Fruit fly (Drosophila melanogaster) whole organism, embryonic: ENCODE measurements around the gene Ada1-2.

ENCODE experiments used
- Blimp-1 ChIP-seq: fragments of 200-800 bp; sonication (Bioruptor generic); optimal IDR thresholded peaks from 3 replicates; lab custom pipeline; 2018; ENCODE audit warnings: missing biosample characterization, missing genetic modification characterization, mild to moderate bottlenecking, moderate library complexity, missing genetic modification reagents
- CG13894 ChIP-seq: fragments of 200-800 bp; sonication (Bioruptor generic); optimal IDR thresholded peaks from 3 replicates; lab custom pipeline; 2018; ENCODE audit warnings: missing biosample characterization, mild to moderate bottlenecking, missing genetic modification characterization, moderate library complexity
- CG16779 ChIP-seq: fragments of 200-800 bp; sonication (Bioruptor generic); IDR thresholded peaks from 2 replicates; pipeline ENCODE4 v1.3.6; 2022; ENCODE audit warnings: missing biosample characterization, missing genetic modification characterization
- Camta ChIP-seq: fragments of 200-800 bp; sonication (Bioruptor generic); optimal IDR thresholded peaks from 2 replicates; lab custom pipeline; 2016; ENCODE audit warnings: missing biosample characterization, missing genetic modification characterization
- D ChIP-seq, 2 experiments: fragments of 200-800 bp in 1 of 2; fragments of >200 bp in 1 of 2; sonication (Bioruptor generic) in 1 of 2; optimal IDR thresholded peaks; 2 replicates in 1 of 2; 3 replicates in 1 of 2; lab custom pipeline; 2017; ENCODE audit warnings: mild to moderate bottlenecking in 1 of 2, missing biosample characterization in 1 of 2, missing genetic modification characterization in 1 of 2, missing genetic modification reagents in 1 of 2
- Oli ChIP-seq: fragments of 200-800 bp; sonication (Bioruptor generic); optimal IDR thresholded peaks from 2 replicates; lab custom pipeline; 2018; ENCODE audit warnings: missing biosample characterization, mild to moderate bottlenecking, missing genetic modification characterization, moderate library complexity
- Sry-δ ChIP-seq: fragments of 200-800 bp; sonication (Bioruptor generic); optimal IDR thresholded peaks from 2 replicates; lab custom pipeline; 2016; ENCODE audit warnings: missing biosample characterization, missing genetic modification characterization
- mirr ChIP-seq: fragments of 200-800 bp; sonication (Bioruptor generic); optimal IDR thresholded peaks from 3 replicates; lab custom pipeline; 2018; ENCODE audit warnings: missing biosample characterization, mild to moderate bottlenecking, missing genetic modification characterization

DNA sequence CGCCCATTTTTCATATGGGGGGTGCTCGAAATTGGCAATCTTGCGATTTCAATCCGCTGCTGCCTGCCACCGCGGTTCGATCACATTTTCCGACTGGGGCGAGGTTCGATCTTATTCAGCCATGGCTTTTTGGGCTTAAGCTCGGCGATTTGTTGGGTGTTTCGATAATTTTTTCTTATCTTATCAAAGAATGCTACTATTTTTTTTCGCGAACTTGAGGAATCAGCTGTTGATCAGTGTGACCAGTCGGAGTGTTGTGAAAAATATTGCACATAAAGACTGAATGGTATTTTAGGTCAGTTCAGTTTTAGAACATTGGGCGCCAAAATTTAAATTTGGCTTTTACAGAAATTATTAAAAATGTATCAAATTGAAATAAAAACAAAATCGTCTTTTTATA lies 28.0 kb downstream of the Ada1-2 start, which contains the start of gene Wdr81:
- TF ChIP-seq Sry-δ (GFP tag; lab: Kevin White, UChicago) (no peak), CG13894 (tag; lab: Kevin White, UChicago) (no peak), mirr (no peak), D (optimal IDR thresholded peaks at IDR 0.05; lab: Kevin White, UChicago) (no peak), D (GFP tag; optimal IDR thresholded peaks at IDR 0.05; lab: Kevin White, UChicago) (no peak), Camta (GFP tag; lab: Kevin White, UChicago) (no peak), Blimp-1 (GFP tag; lab: Kevin White, UChicago) (no peak), Oli (tag; lab: Kevin White, UChicago) (no peak), CG16779 (GFP tag; lab: Robert Waterston, UW) (no peak)
